Fruit fly (Drosophila melanogaster) whole organism, prepupa: ENCODE data around the gene wisp.

Experiments used
- CG8632 ChIP-seq: fragments of 200-800 bp; sonication (Bioruptor generic); optimal IDR thresholded peaks from 3 replicates; lab custom pipeline; 2016; ENCODE audit warnings: missing biosample characterization, missing genetic modification characterization
- Lpt ChIP-seq: fragments of 200-800 bp; sonication (Bioruptor generic); optimal IDR thresholded peaks from 3 replicates; lab custom pipeline; 2016; ENCODE audit warnings: missing biosample characterization, missing genetic modification characterization
- svp ChIP-seq: fragments of 200-800 bp; sonication (Bioruptor generic); peaks from one replicate; lab custom pipeline; 2016; ENCODE audit warnings: missing biosample characterization, missing genetic modification characterization
- vri ChIP-seq: fragments of 200-800 bp; sonication (Bioruptor generic); optimal IDR thresholded peaks from 3 replicates; lab custom pipeline; 2016; ENCODE audit warnings: missing biosample characterization, mild to moderate bottlenecking, missing genetic modification characterization

dm6 chrX:11857522-11858438 lies 36.0 kb upstream of the wisp start:
- TF ChIP-seq Lpt (peak; percentile 93), svp (GFP tag; lab: Kevin White, UChicago) (peak; percentile 88), CG8632 (peak; percentile 89), vri (GFP tag; lab: Kevin White, UChicago) (peak; percentile 80)
